Fruit fly (Drosophila melanogaster): ENCODE results near the gene Uros1.

Gene Uros1

dm6 chrX:8897859-8898427 is 2.1 kb downstream of the Uros1 start, which contains the start of gene Moe (continued):
- peak; percentile 19 for TF ChIP-seq CG8089 (GFP tag; optimal IDR thresholded peaks at IDR 0.05)
- peak; percentile 38; the same call in 1 of the 2 replicates for TF ChIP-seq H2.0 (GFP tag; IDR thresholded peaks at IDR 0.05)
- TF ChIP-seq bsh (GFP tag; optimal IDR thresholded peaks at IDR 0.05): peak in 1 of 2 experiments; percentile 78
- TF ChIP-seq CG33213 (GFP tag; optimal IDR thresholded peaks at IDR 0.05): peak; percentile 49
- TF ChIP-seq Sox100B (GFP tag; optimal IDR thresholded peaks at IDR 0.05): no peak
- no peak for TF ChIP-seq CG5953 (GFP tag; IDR thresholded peaks at IDR 0.05)
- TF ChIP-seq kni (GFP tag; optimal IDR thresholded peaks at IDR 0.05): no peak
- TF ChIP-seq CG4854 (GFP tag; optimal IDR thresholded peaks at IDR 0.05): peak; percentile 12
- TF ChIP-seq CG14441 (GFP tag; IDR thresholded peaks at IDR 0.05): peak; percentile 30; the same call in 1 of the 2 replicates
- peak; percentile 72 for TF ChIP-seq sd (tag; optimal IDR thresholded peaks at IDR 0.05)
- TF ChIP-seq wdn (GFP tag; IDR thresholded peaks at IDR 0.05): no peak
- no peak for TF ChIP-seq H15 (GFP tag; IDR thresholded peaks at IDR 0.05)
- no peak for TF ChIP-seq Jarid2 (GFP tag; optimal IDR thresholded peaks at IDR 0.05)
- TF ChIP-seq CG16779 (GFP tag; IDR thresholded peaks at IDR 0.05): no peak
- peak; percentile 11 for TF ChIP-seq CG18764 (GFP tag; optimal IDR thresholded peaks at IDR 0.05)
- peak; percentile 31 for TF ChIP-seq slp2 (GFP tag; optimal IDR thresholded peaks at IDR 0.05)
- TF ChIP-seq CG12942 (GFP tag; optimal IDR thresholded peaks at IDR 0.05): peak; percentile 46
- TF ChIP-seq ftz-f1 (GFP tag; optimal IDR thresholded peaks at IDR 0.05): no peak
- TF ChIP-seq Stat92E (GFP tag; optimal IDR thresholded peaks at IDR 0.05): no peak
- peak; percentile 17 for TF ChIP-seq Dad (GFP tag; optimal IDR thresholded peaks at IDR 0.05)
- TF ChIP-seq CG12236 (GFP tag; optimal IDR thresholded peaks at IDR 0.05): no peak
- TF ChIP-seq da (GFP tag; optimal IDR thresholded peaks at IDR 0.05): no peak
- TF ChIP-seq CG10209 (GFP tag; optimal IDR thresholded peaks at IDR 0.05): no peak
- TF ChIP-seq bab2 (GFP tag; optimal IDR thresholded peaks at IDR 0.05): peak; percentile 64
- TF ChIP-seq CG18619 (GFP tag; optimal IDR thresholded peaks at IDR 0.05): no peak
- no peak for TF ChIP-seq pfk (GFP tag; optimal IDR thresholded peaks at IDR 0.05)
- TF ChIP-seq Blimp-1 (GFP tag; optimal IDR thresholded peaks at IDR 0.05): no peak
- peak; percentile 79 for TF ChIP-seq zfh2 (GFP tag; optimal IDR thresholded peaks at IDR 0.05)
- TF ChIP-seq ato (GFP tag; IDR thresholded peaks at IDR 0.05; ENCODE audit: partially characterized antibody): peak; percentile 56; the same call in 1 of the 2 replicates
- peak; percentile 37 for TF ChIP-seq Mad (GFP tag; optimal IDR thresholded peaks at IDR 0.05)
- TF ChIP-seq CG9876 (GFP tag; optimal IDR thresholded peaks at IDR 0.05): peak; percentile 36
- peak; percentile 39 for TF ChIP-seq pnt (GFP tag; optimal IDR thresholded peaks at IDR 0.05)
- no peak for TF ChIP-seq h (optimal IDR thresholded peaks at IDR 0.05)
- TF ChIP-seq CG5180 (GFP tag; optimal IDR thresholded peaks at IDR 0.05): no peak
- peak; percentile 36 for TF ChIP-seq CG15269 (tag; optimal IDR thresholded peaks at IDR 0.05)
- peak; percentile 30 for TF ChIP-seq Chrac-16 (GFP tag; optimal IDR thresholded peaks at IDR 0.05)
- no peak for TF ChIP-seq CG7357 (GFP tag; IDR thresholded peaks at IDR 0.05)
- TF ChIP-seq CG31388 (GFP tag; optimal IDR thresholded peaks at IDR 0.05): no peak
- no peak for TF ChIP-seq Oli (tag; optimal IDR thresholded peaks at IDR 0.05)
- peak; percentile 35 for TF ChIP-seq CG9817 (tag; optimal IDR thresholded peaks at IDR 0.05)
- no peak for TF ChIP-seq CG15011 (GFP tag; optimal IDR thresholded peaks at IDR 0.05)
- TF ChIP-seq CG9215 (GFP tag; IDR thresholded peaks at IDR 0.05): 0 out of 2 replicates have a peak, but pooled peaks have one; percentile 13
- peak; percentile 49 for TF ChIP-seq gem (tag; optimal IDR thresholded peaks at IDR 0.05)
- TF ChIP-seq tup (GFP tag; optimal IDR thresholded peaks at IDR 0.05): no peak
- TF ChIP-seq jing (GFP tag; optimal IDR thresholded peaks at IDR 0.05): no peak
- peak; percentile 78 for TF ChIP-seq CG3847 (GFP tag; IDR thresholded peaks at IDR 0.05)
- TF ChIP-seq Bgb (GFP tag; IDR thresholded peaks at IDR 0.05; ENCODE audit: partially characterized antibody): peak; percentile 85
- TF ChIP-seq crol (GFP tag; IDR thresholded peaks at IDR 0.05): no peak
- peak; percentile 61; the same call in 1 of the 3 replicates for TF ChIP-seq CG7963 (GFP tag; IDR thresholded peaks at IDR 0.05; ENCODE audit: partially characterized antibody)
- peak; percentile 59 for TF ChIP-seq CoRest (tag; optimal IDR thresholded peaks at IDR 0.05)

Measured in whole organism, embryonic.